Fruit fly (Drosophila melanogaster) whole organism, embryonic: Measurements from ENCODE around the gene Ku80.

Experiments used
- ATbp ChIP-seq: fragments of 200-800 bp; sonication (Bioruptor generic); optimal IDR thresholded peaks from 2 replicates; lab custom pipeline; 2017; ENCODE audit warnings: missing biosample characterization, mild to moderate bottlenecking, missing genetic modification characterization, missing genetic modification reagents
- Aef1 ChIP-seq: fragments of 200-800 bp; sonication (Bioruptor generic); IDR thresholded peaks from 3 replicates; pipeline ENCODE4 v1.3.6; 2022; ENCODE audit warnings: missing biosample characterization, missing genetic modification characterization
- BtbVII ChIP-seq: fragments of 200-800 bp; sonication (Bioruptor generic); optimal IDR thresholded peaks from 3 replicates; lab custom pipeline; 2017; ENCODE audit warnings: missing biosample characterization, mild to moderate bottlenecking, missing genetic modification characterization
- C15 ChIP-seq: fragments of 200-800 bp; sonication (Bioruptor generic); IDR thresholded peaks from 3 replicates; pipeline ENCODE4 v1.3.6; 2022; ENCODE audit warnings: missing biosample characterization, missing genetic modification characterization
- CG1024 ChIP-seq: fragments of 200-800 bp; sonication (Bioruptor generic); IDR thresholded peaks from 2 replicates; pipeline ENCODE4 v1.3.6; 2022; ENCODE audit warnings: missing biosample characterization, missing genetic modification characterization
- CG10321 ChIP-seq: fragments of 200-800 bp; sonication (Bioruptor generic); IDR thresholded peaks from 2 replicates; pipeline ENCODE4 v1.3.6; 2022; ENCODE audit warnings: missing biosample characterization, missing genetic modification characterization
- CG10654 ChIP-seq: fragments of 200-800 bp; sonication (Bioruptor generic); optimal IDR thresholded peaks from 2 replicates; lab custom pipeline; 2016; ENCODE audit warnings: missing biosample characterization, missing genetic modification characterization
- CG10959 ChIP-seq: fragments of 200-800 bp; sonication (Bioruptor generic); IDR thresholded peaks from 2 replicates; pipeline ENCODE4 v1.3.6; 2022; ENCODE audit warnings: missing biosample characterization, missing genetic modification characterization
- CG15269 ChIP-seq: fragments of 200-800 bp; sonication (Bioruptor generic); optimal IDR thresholded peaks from 2 replicates; lab custom pipeline; 2018; ENCODE audit warnings: missing biosample characterization, mild to moderate bottlenecking, missing genetic modification characterization, moderate library complexity
- CG15479 ChIP-seq: fragments of 200-800 bp; sonication (Bioruptor generic); optimal IDR thresholded peaks from 3 replicates; lab custom pipeline; 2019; ENCODE audit warnings: missing biosample characterization, mild to moderate bottlenecking, missing genetic modification characterization, moderate library complexity
- CG16815 ChIP-seq: fragments of 200-800 bp; sonication (Bioruptor generic); optimal IDR thresholded peaks from 3 replicates; lab custom pipeline; 2017; ENCODE audit warnings: missing biosample characterization, mild to moderate bottlenecking, missing genetic modification characterization
- CG18011 ChIP-seq: fragments of 200-800 bp; sonication (Bioruptor generic); optimal IDR thresholded peaks from 2 replicates; lab custom pipeline; 2017; ENCODE audit warnings: missing biosample characterization, missing genetic modification characterization, mild to moderate bottlenecking, moderate library complexity, missing genotype
- CG1832 ChIP-seq: fragments of 200-800 bp; sonication (Bioruptor generic); optimal IDR thresholded peaks from 2 replicates; lab custom pipeline; 2017; ENCODE audit warnings: missing biosample characterization, mild to moderate bottlenecking, missing genetic modification characterization, inconsistent platforms
- CG2199 ChIP-seq: fragments of 200-800 bp; sonication (Bioruptor generic); IDR thresholded peaks from 3 replicates; pipeline ENCODE4 v1.3.6; 2022; ENCODE audit warnings: missing biosample characterization, missing genetic modification characterization
- CG2875 ChIP-seq: fragments of 200-800 bp; sonication (Bioruptor generic); optimal IDR thresholded peaks from 2 replicates; lab custom pipeline; 2017; ENCODE audit warnings: missing biosample characterization, mild to moderate bottlenecking, missing genetic modification characterization, missing genetic modification reagents
- CG3995 ChIP-seq: fragments of 200-800 bp; sonication (Bioruptor generic); optimal IDR thresholded peaks from 3 replicates; lab custom pipeline; 2016; ENCODE audit warnings: missing biosample characterization, missing genetic modification characterization
- CG4707 ChIP-seq: fragments of 200-800 bp; sonication (Bioruptor generic); optimal IDR thresholded peaks from 2 replicates; lab custom pipeline; 2018; ENCODE audit warnings: missing biosample characterization, mild to moderate bottlenecking, missing genetic modification characterization, moderate library complexity
- CG4820 ChIP-seq: fragments of 200-800 bp; sonication (Bioruptor generic); optimal IDR thresholded peaks from 3 replicates; lab custom pipeline; 2016; ENCODE audit warnings: missing biosample characterization, missing genetic modification characterization
- CG9437 ChIP-seq: fragments of 200-800 bp; sonication (Bioruptor generic); optimal IDR thresholded peaks from 2 replicates; lab custom pipeline; 2018; ENCODE audit warnings: missing biosample characterization, mild to moderate bottlenecking, missing genetic modification characterization
- CHES-1-like ChIP-seq: fragments of 200-800 bp; sonication (Bioruptor generic); optimal IDR thresholded peaks from 2 replicates; lab custom pipeline; 2016; ENCODE audit warnings: missing biosample characterization, missing genetic modification characterization
- Chrac-16 ChIP-seq: fragments of 200-800 bp; sonication (Bioruptor generic); optimal IDR thresholded peaks from 3 replicates; lab custom pipeline; 2016; ENCODE audit warnings: missing biosample characterization, missing genetic modification characterization
- D ChIP-seq, 2 experiments: fragments of 200-800 bp in 1 of 2; fragments of >200 bp in 1 of 2; sonication (Bioruptor generic) in 1 of 2; optimal IDR thresholded peaks; 2 replicates in 1 of 2; 3 replicates in 1 of 2; lab custom pipeline; 2017; ENCODE audit warnings: mild to moderate bottlenecking in 1 of 2, missing biosample characterization in 1 of 2, missing genetic modification characterization in 1 of 2, missing genetic modification reagents in 1 of 2
- E2f1 ChIP-seq: fragments of 200-800 bp; sonication (Bioruptor generic); IDR thresholded peaks from 2 replicates; pipeline ENCODE4 v1.3.6; 2022; ENCODE audit warnings: missing biosample characterization, missing genetic modification characterization
- Gug ChIP-seq: fragments of 200-800 bp; sonication (Bioruptor generic); IDR thresholded peaks from 4 replicates; pipeline ENCODE4 v1.3.6; 2022; ENCODE audit warnings: missing biosample characterization, missing genetic modification characterization
- H2.0 ChIP-seq: fragments of 200-800 bp; sonication (Bioruptor generic); IDR thresholded peaks from 2 replicates; pipeline ENCODE4 v1.3.6; 2022; ENCODE audit warnings: missing biosample characterization, missing genetic modification characterization
- Hand ChIP-seq: fragments of 200-800 bp; sonication (Bioruptor generic); optimal IDR thresholded peaks from 2 replicates; lab custom pipeline; 2017; ENCODE audit warnings: mild to moderate bottlenecking, missing biosample characterization, missing genetic modification reagents, missing genetic modification characterization
- Jarid2 ChIP-seq: fragments of 200-800 bp; sonication (Bioruptor generic); optimal IDR thresholded peaks from 3 replicates; lab custom pipeline; 2017; ENCODE audit warnings: mild to moderate bottlenecking, missing biosample characterization, missing genetic modification reagents, missing genetic modification characterization
- Kr ChIP-seq: fragments of 200-800 bp; sonication (Bioruptor generic); optimal IDR thresholded peaks from 2 replicates; lab custom pipeline; 2017; ENCODE audit warnings: missing biosample characterization, mild to moderate bottlenecking, missing genetic modification characterization
- Med ChIP-seq: fragments of 200-800 bp; sonication (Bioruptor generic); peaks from one replicate; lab custom pipeline; 2016; ENCODE audit warnings: missing biosample characterization, missing genetic modification characterization, mild to moderate bottlenecking, inconsistent platforms, moderate library complexity
- Myb ChIP-seq: fragments of 200-800 bp; sonication (Bioruptor generic); optimal IDR thresholded peaks from 2 replicates; lab custom pipeline; 2016; ENCODE audit warnings: missing biosample characterization, missing genetic modification characterization
- NFAT ChIP-seq: fragments of 200-800 bp; sonication (Bioruptor generic); IDR thresholded peaks from 2 replicates; pipeline ENCODE4 v1.3.6; 2022; ENCODE audit warnings: missing biosample characterization, missing genetic modification characterization
- Neu2 ChIP-seq: fragments of 200-800 bp; sonication (Bioruptor generic); optimal IDR thresholded peaks from 3 replicates; lab custom pipeline; 2016; ENCODE audit warnings: missing biosample characterization, missing genetic modification characterization, borderline replicate concordance
- Side ChIP-seq: fragments of 200-800 bp; sonication (Bioruptor generic); optimal IDR thresholded peaks from 2 replicates; lab custom pipeline; 2016; ENCODE audit warnings: missing biosample characterization, missing genetic modification characterization
- ase ChIP-seq: fragments of 200-800 bp; sonication (Bioruptor generic); IDR thresholded peaks from 3 replicates; pipeline ENCODE4 v1.3.6; 2022; ENCODE audit warnings: missing biosample characterization, missing genetic modification characterization
- bbx ChIP-seq: fragments of 200-800 bp; sonication (Bioruptor generic); IDR thresholded peaks from 2 replicates; pipeline ENCODE4 v1.3.6; 2022; ENCODE audit warnings: missing biosample characterization, missing genetic modification characterization; ENCODE audit not compliant: partially characterized antibody
- chif ChIP-seq, 2 experiments: fragments of 200-800 bp; sonication (Bioruptor generic); optimal IDR thresholded peaks; 3 replicates each; lab custom pipeline; 2016; ENCODE audit warnings: missing biosample characterization in 2 of 2, missing genetic modification characterization in 2 of 2
- chm ChIP-seq: fragments of 200-800 bp; sonication (Bioruptor generic); IDR thresholded peaks from 2 replicates; pipeline ENCODE4 v1.3.6; 2022; ENCODE audit warnings: missing biosample characterization, missing genetic modification characterization
- fd102C ChIP-seq: fragments of 200-800 bp; sonication (Bioruptor generic); optimal IDR thresholded peaks from 2 replicates; lab custom pipeline; 2018; ENCODE audit warnings: missing biosample characterization, mild to moderate bottlenecking, missing genetic modification characterization, moderate library complexity
- gcm ChIP-seq: fragments of 200-800 bp; sonication (Bioruptor generic); optimal IDR thresholded peaks from 2 replicates; lab custom pipeline; 2019; ENCODE audit warnings: missing biosample characterization, mild to moderate bottlenecking, missing genetic modification characterization, moderate library complexity
- gcm2 ChIP-seq: fragments of 200-800 bp; sonication (Bioruptor generic); optimal IDR thresholded peaks from 2 replicates; lab custom pipeline; 2016; ENCODE audit warnings: missing biosample characterization, missing genetic modification characterization
- gro ChIP-seq: fragments of 200-800 bp; sonication (Bioruptor generic); optimal IDR thresholded peaks from 2 replicates; lab custom pipeline; 2016; ENCODE audit warnings: missing biosample characterization, missing genetic modification characterization
- gt ChIP-seq: fragments of 200-800 bp; sonication (Bioruptor generic); IDR thresholded peaks from 2 replicates; pipeline ENCODE4 v1.3.6; 2022; ENCODE audit warnings: missing biosample characterization, missing genetic modification characterization
- jumu ChIP-seq: fragments of 200-800 bp; sonication (Bioruptor generic); optimal IDR thresholded peaks from 3 replicates; lab custom pipeline; 2016; ENCODE audit warnings: missing biosample characterization, missing genetic modification characterization
- lola ChIP-seq, 3 experiments: fragments of >200 bp in 2 of 3; fragments of 200-800 bp in 1 of 3; sonication (Bioruptor generic) in 1 of 3; optimal IDR thresholded peaks; 2 replicates each; lab custom pipeline; 2017 to 2019; ENCODE audit warnings: missing biosample characterization in 3 of 3, missing genetic modification characterization in 3 of 3, mild to moderate bottlenecking in 1 of 3, moderate library complexity in 1 of 3
- luna ChIP-seq: fragments of 200-800 bp; sonication (Bioruptor generic); optimal IDR thresholded peaks from 2 replicates; lab custom pipeline; 2016; ENCODE audit warnings: missing biosample characterization, missing genetic modification characterization
- maf-S ChIP-seq: fragments of 200-800 bp; sonication (Bioruptor generic); optimal IDR thresholded peaks from 2 replicates; lab custom pipeline; 2016; ENCODE audit warnings: missing biosample characterization, missing genetic modification characterization
- pfk ChIP-seq: fragments of 200-800 bp; sonication (Bioruptor generic); optimal IDR thresholded peaks from 2 replicates; lab custom pipeline; 2018; ENCODE audit warnings: missing biosample characterization, mild to moderate bottlenecking, missing genetic modification characterization, moderate library complexity
- pnt ChIP-seq: fragments of 200-800 bp; sonication (Bioruptor generic); optimal IDR thresholded peaks from 3 replicates; lab custom pipeline; 2016; ENCODE audit warnings: missing biosample characterization, missing genetic modification characterization
- pum ChIP-seq: fragments of 200-800 bp; sonication (Bioruptor generic); optimal IDR thresholded peaks from 2 replicates; lab custom pipeline; 2016; ENCODE audit warnings: missing biosample characterization, missing genetic modification characterization
- sd ChIP-seq: fragments of 200-800 bp; sonication (Bioruptor generic); optimal IDR thresholded peaks from 3 replicates; lab custom pipeline; 2018; ENCODE audit warnings: missing biosample characterization, mild to moderate bottlenecking, missing genetic modification characterization, moderate library complexity
- vvl ChIP-seq: fragments of 200-800 bp; sonication (Bioruptor generic); IDR thresholded peaks from 2 replicates; pipeline ENCODE4 v1.3.6; 2022; ENCODE audit warnings: missing biosample characterization, missing genetic modification characterization
- zfh1 ChIP-seq: fragments of 200-800 bp; sonication (Bioruptor generic); IDR thresholded peaks from 3 replicates; pipeline ENCODE4 v1.3.6; 2022; ENCODE audit warnings: missing biosample characterization, missing genetic modification characterization

Ku80 gene

dm6 chr2L:15731687-15732086, 39.3 kb downstream of the Ku80 start (continued):
- TF ChIP-seq chif (GFP tag; optimal IDR thresholded peaks at IDR 0.05; lab: Kevin White, UChicago) (no peak), Aef1 (no peak), CG9437 (no peak), Jarid2 (GFP tag; lab: Kevin White, UChicago) (no peak), CG10959 (GFP tag; lab: Robert Waterston, UW) (no peak), chm (GFP tag; lab: Robert Waterston, UW) (no peak), CG1024 (GFP tag; lab: Robert Waterston, UW) (no peak), lola (GFP tag; optimal IDR thresholded peaks at IDR 0.05; lab: Kevin White, UChicago) (no peak), H2.0 (no peak), CG2199 (GFP tag; lab: Robert Waterston, UW) (no peak), zfh1 (no peak), ase (no peak), fd102C (GFP tag; lab: Kevin White, UChicago) (peak; percentile 53), Kr (GFP tag; lab: Kevin White, UChicago) (peak; percentile 43), pum (no peak), CHES-1-like (GFP tag; lab: Kevin White, UChicago) (no peak), CG10654 (GFP tag; lab: Kevin White, UChicago) (no peak), Chrac-16 (GFP tag; lab: Kevin White, UChicago) (no peak), Hand (GFP tag; lab: Kevin White, UChicago) (no peak), D (optimal IDR thresholded peaks at IDR 0.05; lab: Kevin White, UChicago) (peak; percentile 47), D (GFP tag; optimal IDR thresholded peaks at IDR 0.05; lab: Kevin White, UChicago) (no peak), CG15479 (GFP tag; lab: Kevin White, UChicago) (peak; percentile 98), CG4820 (GFP tag; lab: Kevin White, UChicago) (no peak), Med (GFP tag; lab: Kevin White, UChicago) (no peak), pnt (GFP tag; lab: Kevin White, UChicago) (no peak), Gug (GFP tag; lab: Robert Waterston, UW) (no peak), CG2875 (GFP tag; lab: Kevin White, UChicago) (no peak), gt (GFP tag; lab: Robert Waterston, UW) (no peak), sd (no peak), CG18011 (no peak), NFAT (no peak), jumu (no peak), Myb (GFP tag; lab: Kevin White, UChicago) (no peak), gro (GFP tag; lab: Kevin White, UChicago) (no peak), gcm (GFP tag; lab: Kevin White, UChicago) (no peak), CG10321 (GFP tag; lab: Robert Waterston, UW) (peak; percentile 62; the same call in 1 of the 2 replicates), luna (GFP tag; lab: Kevin White, UChicago) (no peak), CG16815 (GFP tag; lab: Kevin White, UChicago) (no peak), gcm2 (GFP tag; lab: Kevin White, UChicago) (no peak), ATbp (GFP tag; lab: Kevin White, UChicago) (no peak), pfk (GFP tag; lab: Kevin White, UChicago) (peak; percentile 13), CG4707 (GFP tag; lab: Kevin White, UChicago) (no peak), Side (no peak), CG3995 (GFP tag; lab: Kevin White, UChicago) (no peak), Neu2 (GFP tag; lab: Kevin White, UChicago) (no peak), maf-S (GFP tag; lab: Kevin White, UChicago) (no peak), E2f1 (GFP tag; lab: Robert Waterston, UW) (no peak), vvl (no peak), BtbVII (GFP tag; lab: Kevin White, UChicago) (no peak), CG1832 (GFP tag; lab: Kevin White, UChicago) (peak; percentile 41), bbx (no peak), CG15269 (no peak), C15 (GFP tag; lab: Robert Waterston, UW) (no peak)
